Worm (Caenorhabditis elegans) whole organism, young adult: ENCODE data around the gene T05C3.6.

ENCODE experiments used
- B0019.2 ChIP-seq: fragments of 200-800 bp; sonication (Bioruptor generic); conservative IDR thresholded peaks from 2 replicates; pipeline ENCODE4 v1.3.6; 2022; ENCODE audit warnings: missing genetic modification reagents, missing genetic modification characterization, missing compliant biosample characterization
- B0035.1 ChIP-seq: sonication (generic microtip); optimal IDR thresholded peaks from 2 replicates; lab custom pipeline; 2016; ENCODE audit warnings: missing genetic modification characterization, mild to moderate bottlenecking, missing compliant biosample characterization, missing genotype, missing genetic modification reagents
- B0336.3 ChIP-seq: fragments of 200-800 bp; sonication (Bioruptor generic); IDR thresholded peaks from 2 replicates; pipeline ENCODE4 v1.3.6; 2022; ENCODE audit warnings: missing genetic modification characterization, missing compliant biosample characterization
- C17E4.6 ChIP-seq: fragments of 200-800 bp; sonication (Bioruptor generic); IDR thresholded peaks from 2 replicates; pipeline ENCODE4 v1.3.6; 2022; ENCODE audit warnings: missing genetic modification reagents, missing genetic modification characterization, missing compliant biosample characterization
- F37B4.10 ChIP-seq: fragments of 200-800 bp; sonication (Bioruptor generic); IDR thresholded peaks from 2 replicates; pipeline ENCODE4 v1.3.6; 2022; ENCODE audit warnings: missing genetic modification characterization, missing compliant biosample characterization
- F39B2.1 ChIP-seq: fragments of 200-800 bp; sonication (Bioruptor generic); IDR thresholded peaks from 2 replicates; pipeline ENCODE4 v1.3.6; 2022; ENCODE audit warnings: missing genetic modification reagents, missing genetic modification characterization, missing compliant biosample characterization
- F57C9.4 ChIP-seq: sonication (generic microtip); optimal IDR thresholded peaks from 2 replicates; lab custom pipeline; 2017; ENCODE audit warnings: mild to moderate bottlenecking, missing genetic modification characterization, missing compliant biosample characterization
- K11D2.4 ChIP-seq: fragments of 200-800 bp; sonication (Bioruptor generic); IDR thresholded peaks from 2 replicates; pipeline ENCODE4 v1.3.6; 2022; ENCODE audit warnings: missing genetic modification reagents, missing genetic modification characterization, missing compliant biosample characterization
- K12H6.12 ChIP-seq: fragments of 200-800 bp; sonication (Bioruptor generic); optimal IDR thresholded peaks from 2 replicates; lab custom pipeline; 2018; ENCODE audit warnings: mild to moderate bottlenecking, missing genetic modification characterization, missing compliant biosample characterization
- Y95B8A.8 ChIP-seq: fragments of 200-800 bp; sonication (Bioruptor generic); IDR thresholded peaks from 2 replicates; pipeline ENCODE4 v1.3.6; 2022; ENCODE audit warnings: missing genetic modification reagents, missing genetic modification characterization, missing compliant biosample characterization
- ZK185.1 ChIP-seq: sonication (generic microtip); optimal IDR thresholded peaks from 2 replicates; lab custom pipeline; 2016; ENCODE audit warnings: mild to moderate bottlenecking, missing genetic modification characterization, missing compliant biosample characterization; ENCODE audit not compliant: poor library complexity, severe bottlenecking
- akir-1 ChIP-seq: fragments of 200-800 bp; sonication (Bioruptor generic); optimal IDR thresholded peaks from 2 replicates; lab custom pipeline; 2018; ENCODE audit warnings: mild to moderate bottlenecking, missing genetic modification characterization, moderate library complexity, missing compliant biosample characterization
- ama-1 ChIP-seq, 3 experiments: fragments of 150-350 bp in 1 of 3; sonication (generic microtip) in 2 of 3; optimal IDR thresholded peaks; 2 replicates each; lab custom pipeline; 2014 to 2018; ENCODE audit warnings: missing biosample characterization in 2 of 3, missing genetic modification characterization in 2 of 3, missing genetic modification reagents in 2 of 3
- cebp-1 ChIP-seq, 2 experiments: fragments of 200-800 bp in 1 of 2; sonication (Bioruptor generic) in 1 of 2; sonication (generic microtip) in 1 of 2; IDR thresholded peaks in 1 of 2; optimal IDR thresholded peaks in 1 of 2; 2 replicates each; pipeline versions ENCODE4 v1.3.6 to Lab custom; 2017 to 2022; ENCODE audit warnings: missing compliant biosample characterization in 2 of 2, missing genetic modification characterization in 2 of 2, mild to moderate bottlenecking in 1 of 2, missing genetic modification reagents in 1 of 2, moderate library complexity in 1 of 2
- ceh-100 ChIP-seq: fragments of 200-800 bp; sonication (Bioruptor generic); IDR thresholded peaks from 2 replicates; pipeline ENCODE4 v1.3.6; 2022; ENCODE audit warnings: missing genetic modification reagents, missing genetic modification characterization, missing compliant biosample characterization
- ceh-91 ChIP-seq: fragments of 200-800 bp; sonication (Bioruptor generic); IDR thresholded peaks from 2 replicates; pipeline ENCODE4 v1.3.6; 2022; ENCODE audit warnings: missing genetic modification reagents, missing genetic modification characterization, missing compliant biosample characterization
- dpff-1 ChIP-seq: sonication (generic microtip); optimal IDR thresholded peaks from 2 replicates; lab custom pipeline; 2017; ENCODE audit warnings: mild to moderate bottlenecking, missing genetic modification characterization, missing compliant biosample characterization
- ekl-4 ChIP-seq: fragments of 200-800 bp; sonication (Bioruptor generic); IDR thresholded peaks from 2 replicates; pipeline ENCODE4 v1.3.6; 2022; ENCODE audit warnings: missing genetic modification reagents, missing genetic modification characterization, missing compliant biosample characterization
- him-1 ChIP-seq: sonication (generic microtip); optimal IDR thresholded peaks from 2 replicates; lab custom pipeline; 2016; ENCODE audit warnings: missing genotype, missing genetic modification reagents, missing genetic modification characterization, missing compliant biosample characterization
- lir-1 ChIP-seq: fragments of 200-800 bp; sonication (Bioruptor generic); conservative IDR thresholded peaks from 2 replicates; pipeline ENCODE4 v1.3.6; 2022; ENCODE audit warnings: missing genetic modification reagents, missing genetic modification characterization, missing compliant biosample characterization
- madf-6 ChIP-seq: fragments of 200-800 bp; sonication (Bioruptor generic); IDR thresholded peaks from 2 replicates; pipeline ENCODE4 v1.3.6; 2022; ENCODE audit warnings: missing genetic modification reagents, missing genetic modification characterization, missing compliant biosample characterization
- madf-8 ChIP-seq: fragments of 200-800 bp; sonication (Bioruptor generic); conservative IDR thresholded peaks from 2 replicates; pipeline ENCODE4 v1.3.6; 2022; ENCODE audit warnings: missing genetic modification reagents, missing genetic modification characterization, missing compliant biosample characterization
- nfya-1 ChIP-seq: sonication (generic microtip); optimal IDR thresholded peaks from 2 replicates; lab custom pipeline; 2017; ENCODE audit warnings: antibody characterized with exemption, missing compliant biosample characterization, missing genetic modification characterization, borderline replicate concordance; ENCODE audit not compliant: insufficient read depth
- nhr-80 ChIP-seq: sonication (generic microtip); optimal IDR thresholded peaks from 2 replicates; lab custom pipeline; 2016; ENCODE audit warnings: missing genetic modification characterization, missing compliant biosample characterization
- rec-8 ChIP-seq, 2 experiments: sonication (generic microtip); optimal IDR thresholded peaks; 2 replicates each; lab custom pipeline; 2016; ENCODE audit warnings: mild to moderate bottlenecking in 2 of 2, missing genetic modification characterization in 2 of 2, missing genetic modification reagents in 2 of 2, missing genotype in 2 of 2, missing biosample characterization in 1 of 2, missing compliant biosample characterization in 1 of 2, moderate library complexity in 1 of 2
- rpc-1 ChIP-seq, 2 experiments: fragments of 150-350 bp in 1 of 2; sonication (generic microtip) in 1 of 2; optimal IDR thresholded peaks; 2 replicates each; lab custom pipeline; 2014 to 2018; ENCODE audit warnings: missing biosample characterization in 1 of 2, missing genetic modification characterization in 1 of 2, missing genetic modification reagents in 1 of 2, missing genotype in 1 of 2
- snpc-3.4 ChIP-seq: sonication (generic microtip); optimal IDR thresholded peaks from 2 replicates; lab custom pipeline; 2017; ENCODE audit warnings: missing genetic modification characterization, mild to moderate bottlenecking, missing compliant biosample characterization, antibody characterized with exemption, moderate library complexity, missing genotype, missing genetic modification reagents
- sptf-2 ChIP-seq: fragments of 200-800 bp; sonication (Bioruptor generic); optimal IDR thresholded peaks from 2 replicates; lab custom pipeline; 2018; ENCODE audit warnings: mild to moderate bottlenecking, missing genetic modification characterization, missing compliant biosample characterization
- tlf-1 ChIP-seq: fragments of 200-800 bp; sonication (Bioruptor generic); optimal IDR thresholded peaks from 2 replicates; lab custom pipeline; 2018; ENCODE audit warnings: mild to moderate bottlenecking, missing genetic modification characterization, missing compliant biosample characterization
- unc-130 ChIP-seq: sonication (generic microtip); optimal IDR thresholded peaks from 2 replicates; lab custom pipeline; 2016; ENCODE audit warnings: missing genetic modification reagents, missing genetic modification characterization, missing compliant biosample characterization
- unc-62 ChIP-seq: fragments of 150-350 bp; optimal IDR thresholded peaks from 2 replicates; lab custom pipeline; 2014; ENCODE audit warnings: missing biosample characterization, missing genetic modification reagents, missing genetic modification characterization
- ztf-28 ChIP-seq: fragments of 200-800 bp; sonication (Bioruptor generic); IDR thresholded peaks from 2 replicates; pipeline ENCODE4 v1.3.6; 2022; ENCODE audit warnings: missing genetic modification reagents, missing genetic modification characterization, missing compliant biosample characterization
- ztf-3 ChIP-seq: fragments of 200-800 bp; sonication (Bioruptor generic); optimal IDR thresholded peaks from 2 replicates; lab custom pipeline; 2018; ENCODE audit warnings: mild to moderate bottlenecking, missing genetic modification characterization, missing compliant biosample characterization
- ztf-6 ChIP-seq: fragments of 200-800 bp; sonication (Bioruptor generic); IDR thresholded peaks from 2 replicates; pipeline ENCODE4 v1.3.6; 2022; ENCODE audit warnings: missing genetic modification reagents, missing genetic modification characterization, missing compliant biosample characterization

Gene T05C3.6

DNA sequence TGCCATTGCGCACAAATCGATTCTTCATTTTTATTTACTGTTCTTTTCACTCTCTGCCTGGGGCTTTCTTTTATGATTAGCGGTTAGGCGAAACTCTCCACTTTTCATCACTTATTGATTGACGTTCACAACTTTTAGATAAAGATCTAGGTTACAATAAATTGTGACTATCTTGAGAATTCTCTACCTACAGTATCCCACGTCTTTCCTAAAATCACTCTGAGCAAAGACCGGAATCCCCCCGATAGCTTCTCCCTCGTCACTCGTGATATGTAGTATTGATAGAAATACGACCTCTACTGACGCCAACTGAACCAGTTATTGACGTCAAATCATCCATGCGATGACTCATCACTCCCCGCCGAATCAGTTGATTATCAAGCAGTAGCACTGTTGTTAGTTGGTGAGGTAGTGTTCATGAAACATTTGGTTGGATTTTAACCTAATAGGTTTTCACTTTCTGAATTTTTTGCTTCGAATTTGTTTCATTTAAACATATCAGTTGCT is 31.5 kb downstream of the T05C3.6 start, which contains the start of gene hir-1:
hir-1 (plus strand) TSS at position 405 of the 507 bp plus-strand sequence.
- no peak for TF ChIP-seq unc-62 (GFP tag; lab: Kevin White, UChicago)
- TF ChIP-seq ZK185.1 (tag; lab: Kevin White, UChicago) = no peak
- no peak for TF ChIP-seq sptf-2 (GFP tag; lab: Kevin White, UChicago)
- no peak for TF ChIP-seq F37B4.10
- TF ChIP-seq cebp-1 (GFP tag; IDR thresholded peaks at IDR 0.05; lab: Robert Waterston, UW) = no peak
- TF ChIP-seq cebp-1 (tag; optimal IDR thresholded peaks at IDR 0.05; lab: Kevin White, UChicago) = no peak
- no peak for TF ChIP-seq akir-1
- no peak for TF ChIP-seq unc-130 (GFP tag; lab: Kevin White, UChicago)
- no peak for TF ChIP-seq K11D2.4 (GFP tag; lab: Robert Waterston, UW)
- TF ChIP-seq Y95B8A.8 (GFP tag; lab: Robert Waterston, UW) = no peak
- TF ChIP-seq ceh-100 = no peak
- no peak for TF ChIP-seq F57C9.4 (tag; lab: Kevin White, UChicago)
- no peak for TF ChIP-seq ztf-28 (GFP tag; lab: Robert Waterston, UW)
- TF ChIP-seq lir-1 (GFP tag; lab: Robert Waterston, UW) = no peak
- no peak for TF ChIP-seq B0035.1
- TF ChIP-seq ztf-6 (GFP tag; lab: Robert Waterston, UW) = no peak

- TF ChIP-seq ztf-3 (GFP tag; lab: Kevin White, UChicago) = no peak
- no peak for TF ChIP-seq C17E4.6 (GFP tag; lab: Robert Waterston, UW)
- no peak for TF ChIP-seq F37B4.10
- no peak for TF ChIP-seq ama-1 (optimal IDR thresholded peaks at IDR 0.05; lab: Kevin White, UChicago)
- TF ChIP-seq ama-1 (GFP tag; optimal IDR thresholded peaks at IDR 0.05; lab: Kevin White, UChicago) = no peak
- no peak for TF ChIP-seq cebp-1 (GFP tag; IDR thresholded peaks at IDR 0.05; lab: Robert Waterston, UW)
- TF ChIP-seq cebp-1 (tag; optimal IDR thresholded peaks at IDR 0.05; lab: Kevin White, UChicago) = no peak
- no peak for TF ChIP-seq rpc-1 (optimal IDR thresholded peaks at IDR 0.05; lab: Kevin White, UChicago)
- no peak for TF ChIP-seq rpc-1 (tag; optimal IDR thresholded peaks at IDR 0.05; lab: Kevin White, UChicago)
- TF ChIP-seq F39B2.1 (GFP tag; lab: Robert Waterston, UW) = no peak
- TF ChIP-seq B0336.3 (GFP tag; lab: Robert Waterston, UW) = no peak
- no peak for TF ChIP-seq him-1 (tag; lab: Kevin White, UChicago)
- no peak for TF ChIP-seq nhr-80 (tag; lab: Kevin White, UChicago)
These were observed 33.0 kb downstream of the T05C3.6 start for ce11 chrV:5523260-5523659.

- TF ChIP-seq ekl-4 (GFP tag; lab: Robert Waterston, UW) (no peak), tlf-1 (GFP tag; lab: Kevin White, UChicago) (no peak), madf-8 (GFP tag; lab: Robert Waterston, UW) (no peak)
These were observed 35.0 kb downstream of the T05C3.6 start for ce11 chrV:5525208-5525607.

- TF ChIP-seq dpff-1 (no peak), nfya-1 (tag; lab: Kevin White, UChicago) (no peak), snpc-3.4 (no peak)
These were observed 37.4 kb downstream of the T05C3.6 start for ce11 chrV:5527694-5528093.

DNA sequence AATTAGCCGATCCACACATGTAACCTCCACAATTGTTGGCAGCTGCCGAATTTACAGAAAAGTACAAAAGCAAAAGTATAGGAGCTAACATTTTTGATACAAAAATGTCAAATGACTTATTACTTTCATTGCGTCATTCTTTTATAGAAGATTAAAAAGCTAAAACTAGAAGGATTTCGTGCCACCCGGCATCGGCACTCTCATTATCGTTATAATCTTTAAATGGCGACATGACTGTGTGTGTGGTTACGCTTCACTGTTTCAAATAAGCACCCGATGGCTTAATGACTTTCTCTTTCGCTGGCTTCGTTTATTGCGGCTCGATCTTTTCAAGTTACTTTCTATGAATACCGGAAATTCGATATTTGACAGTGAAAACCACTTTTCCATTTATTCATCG is 43.5 kb downstream of the T05C3.6 start, which contains the start of gene grl-1:
grl-1 (minus strand) TSS at position 101 of the 400 bp plus-strand sequence.
- TF ChIP-seq ztf-6 (GFP tag; lab: Robert Waterston, UW) (no peak), madf-6 (0 out of 2 replicates have a peak, but pooled peaks have one; percentile 20), rec-8 (tag; optimal IDR thresholded peaks at IDR 0.05; lab: Kevin White, UChicago) (no peak), B0019.2 (GFP tag; lab: Robert Waterston, UW) (no peak), ceh-91 (GFP tag; lab: Robert Waterston, UW) (no peak), K12H6.12 (no peak)
